Fruit fly (Drosophila melanogaster) Kc167 (cell line): ENCODE data around the gene CG8419.

Experiments
- Myc ChIP-seq: fragments of >200 bp; optimal IDR thresholded peaks from 2 replicates; lab custom pipeline; 2017; ENCODE audit warnings: missing external identifiers
- psq ChIP-seq: fragments of >200 bp; optimal IDR thresholded peaks from 2 replicates; lab custom pipeline; 2017; ENCODE audit warnings: missing external identifiers
- ttk ChIP-seq: sonication (Bioruptor generic); optimal IDR thresholded peaks from 2 replicates; lab custom pipeline; 2017; ENCODE audit warnings: missing external identifiers

- no peak for TF ChIP-seq Myc (lab: Kevin White, UChicago)
- TF ChIP-seq psq (lab: Kevin White, UChicago) = no peak
- no peak for TF ChIP-seq ttk (lab: Kevin White, UChicago)
These were observed 4.5 kb downstream of the CG8419 start for dm6 chr2L:8210468-8210867.
